Worm (Caenorhabditis elegans) whole organism, L1 larva: ENCODE results near the gene scav-3.

Experiments
- C16A3.4 ChIP-seq: fragments of 150-350 bp; optimal IDR thresholded peaks from 2 replicates; lab custom pipeline; 2014; ENCODE audit warnings: missing biosample characterization, missing genetic modification characterization
- Y116A8C.19 ChIP-seq: sonication (generic microtip); optimal IDR thresholded peaks from 2 replicates; lab custom pipeline; 2016; ENCODE audit warnings: missing compliant biosample characterization, missing genetic modification characterization, borderline replicate concordance
- aha-1 ChIP-seq: fragments of 150-350 bp; optimal IDR thresholded peaks from 2 replicates; lab custom pipeline; 2014; ENCODE audit warnings: missing biosample characterization, missing genetic modification characterization
- alr-1 ChIP-seq: fragments of 200-800 bp; sonication (Bioruptor generic); optimal IDR thresholded peaks from 2 replicates; lab custom pipeline; 2018; ENCODE audit warnings: borderline replicate concordance, mild to moderate bottlenecking, missing genetic modification characterization, missing compliant biosample characterization
- ama-1 ChIP-seq: fragments of 150-350 bp; optimal IDR thresholded peaks from 2 replicates; lab custom pipeline; 2014
- ceh-63 ChIP-seq: fragments of 200-800 bp; sonication (Bioruptor generic); optimal IDR thresholded peaks from 2 replicates; lab custom pipeline; 2018; ENCODE audit warnings: mild to moderate bottlenecking, missing genetic modification characterization, missing compliant biosample characterization
- ceh-82 ChIP-seq, 3 experiments: fragments of 150-350 bp in 1 of 3; sonication (generic microtip) in 2 of 3; optimal IDR thresholded peaks; 2 replicates each; lab custom pipeline; 2014 to 2017; ENCODE audit warnings: missing biosample characterization in 3 of 3, missing genetic modification characterization in 3 of 3
- ceh-90 ChIP-seq: sonication (generic microtip); optimal IDR thresholded peaks from 2 replicates; lab custom pipeline; 2016; ENCODE audit warnings: missing genetic modification characterization, missing compliant biosample characterization
- dpl-1 ChIP-seq, 3 experiments: fragments of 150-350 bp in 2 of 3; sonication (generic microtip) in 1 of 3; optimal IDR thresholded peaks; 2 replicates each; lab custom pipeline; 2014 to 2017; ENCODE audit warnings: missing biosample characterization in 3 of 3, missing genetic modification characterization in 3 of 3, missing genetic modification reagents in 3 of 3
- efl-1 ChIP-seq, 4 experiments: fragments of 150-350 bp; optimal IDR thresholded peaks in 3 of 4; peaks in 1 of 4; 1 replicate in 1 of 4; 2 replicates in 3 of 4; lab custom pipeline; 2014; ENCODE audit warnings: missing biosample characterization in 2 of 4, missing genetic modification characterization in 2 of 4, missing genetic modification reagents in 2 of 4
- egl-13 ChIP-seq: sonication (generic microtip); optimal IDR thresholded peaks from 2 replicates; lab custom pipeline; 2016; ENCODE audit warnings: missing genotype, missing genetic modification reagents, missing genetic modification characterization, missing compliant biosample characterization
- fkh-10 ChIP-seq: sonication (generic microtip); optimal IDR thresholded peaks from 2 replicates; lab custom pipeline; 2017; ENCODE audit warnings: missing biosample characterization, missing genetic modification reagents, missing genetic modification characterization
- fkh-8 ChIP-seq: sonication (generic microtip); optimal IDR thresholded peaks from 2 replicates; lab custom pipeline; 2016; ENCODE audit warnings: mild to moderate bottlenecking, missing genetic modification characterization, missing compliant biosample characterization
- hpl-2 ChIP-seq: fragments of 150-350 bp; optimal IDR thresholded peaks from 2 replicates; lab custom pipeline; 2014; ENCODE audit warnings: missing biosample characterization, missing genetic modification reagents, missing genetic modification characterization
- irx-1 ChIP-seq: sonication (generic microtip); optimal IDR thresholded peaks from 2 replicates; lab custom pipeline; 2016; ENCODE audit warnings: missing genetic modification characterization, missing compliant biosample characterization
- isw-1 ChIP-seq: fragments of 200-800 bp; sonication (Bioruptor generic); IDR thresholded peaks from 2 replicates; pipeline ENCODE4 v1.3.6; 2022; ENCODE audit warnings: missing genetic modification characterization, missing compliant biosample characterization
- jun-1 ChIP-seq: fragments of 150-350 bp; optimal IDR thresholded peaks from 2 replicates; lab custom pipeline; 2014; ENCODE audit warnings: missing biosample characterization, missing genetic modification reagents, missing genetic modification characterization
- lin-13 ChIP-seq: fragments of 150-350 bp; optimal IDR thresholded peaks from 2 replicates; lab custom pipeline; 2014; ENCODE audit warnings: missing biosample characterization, missing genetic modification reagents, missing genetic modification characterization
- lin-15B ChIP-seq: fragments of 150-350 bp; sonication (generic microtip); optimal IDR thresholded peaks from 3 replicates; lab custom pipeline; 2014; ENCODE audit warnings: missing biosample characterization, missing genetic modification characterization
- lir-3 ChIP-seq: sonication (generic microtip); optimal IDR thresholded peaks from 2 replicates; lab custom pipeline; 2016; ENCODE audit warnings: mild to moderate bottlenecking, missing genetic modification characterization, moderate library complexity, missing compliant biosample characterization; ENCODE audit not compliant: poor library complexity
- lsy-2 ChIP-seq, 2 experiments: fragments of 150-350 bp; optimal IDR thresholded peaks; 2 replicates each; lab custom pipeline; 2014; ENCODE audit warnings: missing biosample characterization in 2 of 2, missing genetic modification characterization in 2 of 2
- nhr-20 ChIP-seq: sonication (generic microtip); optimal IDR thresholded peaks from 2 replicates; lab custom pipeline; 2016; ENCODE audit warnings: mild to moderate bottlenecking, missing genetic modification characterization, missing compliant biosample characterization
- nhr-237 ChIP-seq: fragments of 150-350 bp; optimal IDR thresholded peaks from 2 replicates; lab custom pipeline; 2014; ENCODE audit warnings: missing biosample characterization, missing genetic modification characterization
- nhr-47 ChIP-seq: sonication (generic microtip); optimal IDR thresholded peaks from 2 replicates; lab custom pipeline; 2016; ENCODE audit warnings: mild to moderate bottlenecking, missing genetic modification characterization, moderate library complexity, missing compliant biosample characterization
- nhr-71 ChIP-seq: sonication (generic microtip); optimal IDR thresholded peaks from 2 replicates; lab custom pipeline; 2016; ENCODE audit warnings: mild to moderate bottlenecking, missing genetic modification characterization, moderate library complexity, missing compliant biosample characterization
- nhr-84 ChIP-seq: sonication (generic microtip); optimal IDR thresholded peaks from 2 replicates; lab custom pipeline; 2017; ENCODE audit warnings: missing biosample characterization, missing genetic modification characterization
- pax-3 ChIP-seq: fragments of 200-800 bp; sonication (Bioruptor generic); optimal IDR thresholded peaks from 2 replicates; lab custom pipeline; 2018; ENCODE audit warnings: mild to moderate bottlenecking, missing genetic modification characterization, moderate library complexity, missing compliant biosample characterization
- rnt-1 ChIP-seq: sonication (generic microtip); optimal IDR thresholded peaks from 2 replicates; lab custom pipeline; 2016; ENCODE audit warnings: mild to moderate bottlenecking, missing genetic modification characterization, moderate library complexity, missing compliant biosample characterization
- sox-4 ChIP-seq: sonication (generic microtip); optimal IDR thresholded peaks from 2 replicates; lab custom pipeline; 2016; ENCODE audit warnings: missing genetic modification characterization, missing compliant biosample characterization
- swsn-7 ChIP-seq: sonication (generic microtip); optimal IDR thresholded peaks from 2 replicates; lab custom pipeline; 2016; ENCODE audit warnings: missing genetic modification characterization, missing compliant biosample characterization
- unc-130 ChIP-seq: fragments of 150-350 bp; optimal IDR thresholded peaks from 2 replicates; lab custom pipeline; 2017; ENCODE audit warnings: missing biosample characterization, missing genetic modification characterization, inconsistent platforms
- unc-86 ChIP-seq: sonication (generic microtip); optimal IDR thresholded peaks from 2 replicates; lab custom pipeline; 2016; ENCODE audit warnings: missing genetic modification characterization, missing compliant biosample characterization
- zag-1 ChIP-seq: fragments of 150-350 bp; optimal IDR thresholded peaks from 2 replicates; lab custom pipeline; 2014; ENCODE audit warnings: missing biosample characterization, missing genetic modification characterization
- zip-4 ChIP-seq: fragments of 200-800 bp; sonication (Bioruptor generic); optimal IDR thresholded peaks from 2 replicates; lab custom pipeline; 2018; ENCODE audit warnings: mild to moderate bottlenecking, missing genetic modification characterization, moderate library complexity, missing compliant biosample characterization

scav-3 gene

ce11 chrIII:12429579-12430084 lies 27.0 kb downstream of the scav-3 start, which contains the start of gene snr-6 (continued):
- TF ChIP-seq lin-15B (tag; lab: Kevin White, UChicago) (peak; percentile 73), unc-86 (tag; lab: Kevin White, UChicago) (peak; percentile 59), zip-4 (GFP tag; lab: Kevin White, UChicago) (peak; percentile 14), zag-1 (tag; lab: Kevin White, UChicago) (no peak), isw-1 (GFP tag; lab: Robert Waterston, UW) (peak; percentile 53), ama-1 (no peak), lsy-2 (tag; optimal IDR thresholded peaks at IDR 0.05; lab: Kevin White, UChicago) (peak; percentile 98 to 100), fkh-10 (peak; percentile 46), aha-1 (tag; lab: Kevin White, UChicago) (peak; percentile 2), nhr-237 (tag; lab: Kevin White, UChicago) (peak; percentile 44), nhr-84 (tag; lab: Kevin White, UChicago) (no peak), egl-13 (tag; lab: Kevin White, UChicago) (peak; percentile 38), Y116A8C.19 (no peak), pax-3 (peak; percentile 22), ceh-82 (tag; optimal IDR thresholded peaks at IDR 0.05; lab: Kevin White, UChicago) (peak; percentile 48 to 90 (median 54)), unc-130 (tag; lab: Kevin White, UChicago) (peak; percentile 85), nhr-71 (tag; lab: Kevin White, UChicago) (no peak), fkh-8 (tag; lab: Kevin White, UChicago) (peak; percentile 59), nhr-47 (tag; lab: Kevin White, UChicago) (peak; percentile 83), ceh-63 (GFP tag; lab: Kevin White, UChicago) (no peak), rnt-1 (peak; percentile 80), dpl-1 (GFP tag; optimal IDR thresholded peaks at IDR 0.05; lab: Kevin White, UChicago) (peak; percentile 97 to 99 (median 97)), swsn-7 (peak; percentile 61), lir-3 (tag; lab: Kevin White, UChicago) (peak; percentile 35), irx-1 (tag; lab: Kevin White, UChicago) (peak; percentile 54), C16A3.4 (tag; lab: Kevin White, UChicago) (peak; percentile 80), jun-1 (tag; lab: Kevin White, UChicago) (peak; percentile 41), lin-13 (GFP tag; lab: Kevin White, UChicago) (peak; percentile 69)

ce11 chrIII:12428799-12429351 lies 27.8 kb downstream of the scav-3 start:
- TF ChIP-seq alr-1, result peak; percentile 67
- no peak for TF ChIP-seq rnt-1

- no peak for TF ChIP-seq efl-1 (optimal IDR thresholded peaks at IDR 0.05; lab: Kevin White, UChicago)
- peak in 1 of 2 experiments; percentile 59 for TF ChIP-seq efl-1 (GFP tag; optimal IDR thresholded peaks at IDR 0.05 in 1 of 2; lab: Kevin White, UChicago)
- no peak for TF ChIP-seq ama-1
- TF ChIP-seq, all 84 proteins: peak for 1
Observed at ce11 chrIII:12428264-12428627, 28.4 kb downstream of the scav-3 start.

- no peak for TF ChIP-seq efl-1 (optimal IDR thresholded peaks at IDR 0.05; lab: Kevin White, UChicago)
- TF ChIP-seq efl-1 (GFP tag; optimal IDR thresholded peaks at IDR 0.05 in 1 of 2; lab: Kevin White, UChicago), result peak in 1 of 2 experiments; percentile 95
- TF ChIP-seq Y116A8C.19, result no peak
Observed at ce11 chrIII:12427527-12428263, 29.0 kb downstream of the scav-3 start.

- TF ChIP-seq nhr-20, result no peak
- no peak for TF ChIP-seq sox-4 (tag; lab: Kevin White, UChicago)
- no peak for TF ChIP-seq hpl-2 (GFP tag; lab: Kevin White, UChicago)
- TF ChIP-seq ceh-90, result no peak
- TF ChIP-seq C16A3.4 (tag; lab: Kevin White, UChicago), result no peak
Observed at ce11 chrIII:12426558-12426957, 30.1 kb downstream of the scav-3 start, which contains the start of gene pie-1. Gene pie-1 (plus strand): TSS chrIII:12426893.
